Fruit fly (Drosophila melanogaster) whole organism, adult: ENCODE results near the gene MED26.

Experiments
- CG12768 ChIP-seq: fragments of 200-800 bp; sonication (Bioruptor generic); optimal IDR thresholded peaks from 2 replicates; lab custom pipeline; 2017; ENCODE audit warnings: missing biosample characterization, missing genetic modification characterization, mild to moderate bottlenecking, moderate library complexity, missing genetic modification reagents
- CG14711 ChIP-seq: fragments of 200-800 bp; sonication (Bioruptor generic); optimal IDR thresholded peaks from 2 replicates; lab custom pipeline; 2018; ENCODE audit warnings: missing biosample characterization, mild to moderate bottlenecking, missing genetic modification characterization, moderate library complexity
- CG33017 ChIP-seq: fragments of 200-800 bp; sonication (Bioruptor generic); optimal IDR thresholded peaks from 2 replicates; lab custom pipeline; 2018; ENCODE audit warnings: missing biosample characterization, mild to moderate bottlenecking, missing genetic modification characterization, moderate library complexity
- CG5204 ChIP-seq: fragments of 200-800 bp; sonication (Bioruptor generic); optimal IDR thresholded peaks from 2 replicates; lab custom pipeline; 2016; ENCODE audit warnings: missing biosample characterization, missing genetic modification characterization
- CG7101 ChIP-seq: fragments of 200-800 bp; sonication (Bioruptor generic); optimal IDR thresholded peaks from 2 replicates; lab custom pipeline; 2018; ENCODE audit warnings: missing biosample characterization, mild to moderate bottlenecking, missing genetic modification characterization, moderate library complexity
- Clk ChIP-seq: fragments of 200-800 bp; sonication (Bioruptor generic); optimal IDR thresholded peaks from 2 replicates; lab custom pipeline; 2017; ENCODE audit warnings: missing biosample characterization, missing genetic modification characterization
- Crg-1 ChIP-seq: fragments of 200-800 bp; sonication (Bioruptor generic); optimal IDR thresholded peaks from 2 replicates; lab custom pipeline; 2016; ENCODE audit warnings: missing biosample characterization, missing genetic modification characterization
- Mnt ChIP-seq: fragments of 200-800 bp; sonication (Bioruptor generic); optimal IDR thresholded peaks from 2 replicates; lab custom pipeline; 2016; ENCODE audit warnings: missing biosample characterization, mild to moderate bottlenecking, missing genetic modification characterization
- bab1 ChIP-seq: fragments of 200-800 bp; sonication (Bioruptor generic); optimal IDR thresholded peaks from 3 replicates; lab custom pipeline; 2019; ENCODE audit warnings: missing biosample characterization, mild to moderate bottlenecking, missing genetic modification characterization, moderate library complexity
- cic ChIP-seq: fragments of 200-800 bp; sonication (Bioruptor generic); optimal IDR thresholded peaks from 2 replicates; lab custom pipeline; 2017; ENCODE audit warnings: missing biosample characterization, mild to moderate bottlenecking, missing genetic modification characterization, moderate library complexity
- cnc ChIP-seq, 2 experiments: fragments of >200 bp; optimal IDR thresholded peaks; 2 replicates each; lab custom pipeline; 2017
- kay ChIP-seq: fragments of 200-800 bp; sonication (Bioruptor generic); peaks from one replicate; lab custom pipeline; 2016; ENCODE audit warnings: missing biosample characterization, missing genetic modification characterization, borderline replicate concordance
- ovo ChIP-seq: fragments of 200-800 bp; sonication (Bioruptor generic); optimal IDR thresholded peaks from 2 replicates; lab custom pipeline; 2016; ENCODE audit warnings: missing biosample characterization, missing genetic modification characterization
- tj ChIP-seq: fragments of 200-800 bp; sonication (Bioruptor generic); optimal IDR thresholded peaks from 3 replicates; lab custom pipeline; 2017; ENCODE audit warnings: missing biosample characterization, mild to moderate bottlenecking, missing genetic modification characterization, moderate library complexity

DNA sequence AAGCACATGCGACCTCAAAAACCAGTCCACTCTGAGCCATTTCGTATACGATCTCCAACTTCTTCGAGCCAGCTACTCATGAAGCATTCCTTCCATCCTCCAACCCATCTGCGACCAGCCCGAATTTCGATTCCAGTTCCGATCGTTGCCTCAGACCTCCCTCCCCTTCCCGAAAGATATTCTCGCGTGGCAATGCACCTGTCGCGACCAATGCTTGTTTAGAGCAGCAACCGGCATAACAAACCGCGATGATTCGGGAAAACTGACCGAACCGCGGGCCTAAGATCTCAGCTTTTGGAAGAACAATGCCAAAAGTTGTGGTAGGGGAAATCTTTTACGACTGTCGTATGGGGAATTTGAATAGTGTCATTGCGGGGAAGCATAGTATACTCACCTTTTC is 44.2 kb upstream of the MED26 start:
- TF ChIP-seq bab1 (GFP tag; lab: Kevin White, UChicago) (no peak), Crg-1 (GFP tag; lab: Kevin White, UChicago) (no peak), CG7101 (tag; lab: Kevin White, UChicago) (no peak), CG12768 (GFP tag; lab: Kevin White, UChicago) (no peak), Clk (no peak), Mnt (no peak), CG5204 (GFP tag; lab: Kevin White, UChicago) (no peak), cnc (optimal IDR thresholded peaks at IDR 0.05; lab: Kevin White, UChicago) (no peak), kay (no peak), CG33017 (tag; lab: Kevin White, UChicago) (no peak), ovo (GFP tag; lab: Kevin White, UChicago) (no peak), cic (GFP tag; lab: Kevin White, UChicago) (no peak), tj (no peak), CG14711 (no peak)
